Fruit fly (Drosophila melanogaster): ENCODE data around the gene CG3345.

Gene CG3345

DNA sequence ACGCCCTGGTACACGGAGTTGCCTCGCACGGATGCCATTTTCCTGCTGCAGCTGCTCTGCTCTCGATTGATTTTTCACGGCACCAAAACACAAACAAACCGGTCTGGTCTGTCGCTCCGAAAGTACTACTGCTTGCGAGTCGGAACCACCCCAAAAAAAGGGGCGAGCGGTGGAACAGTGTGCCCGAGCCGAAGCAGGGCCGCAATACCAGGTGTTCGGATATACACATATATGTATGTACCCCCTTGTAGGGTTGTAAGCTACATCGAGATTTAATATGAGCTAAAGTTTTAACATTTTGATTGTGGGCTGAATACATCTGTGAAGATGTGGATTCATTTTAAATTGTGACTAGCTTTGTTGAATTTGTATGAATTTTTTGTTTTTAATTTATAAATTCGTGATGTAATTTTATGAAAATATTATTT is 16.7 kb downstream of the CG3345 start (continued):
- TF ChIP-seq lov (optimal IDR thresholded peaks at IDR 0.05), result no peak
- 0 out of 3 replicates have a peak, but pooled peaks have one; percentile 47 for TF ChIP-seq lov (GFP tag; IDR thresholded peaks at IDR 0.05)
- TF ChIP-seq CG6813 (GFP tag; optimal IDR thresholded peaks at IDR 0.05), result peak; percentile 65
- no peak for TF ChIP-seq gt (GFP tag; IDR thresholded peaks at IDR 0.05)
- TF ChIP-seq pros (GFP tag; optimal IDR thresholded peaks at IDR 0.05), result no peak
- TF ChIP-seq CG12942 (GFP tag; optimal IDR thresholded peaks at IDR 0.05), result no peak
- TF ChIP-seq zfh1 (GFP tag; IDR thresholded peaks at IDR 0.05), result peak; percentile 60; the same call in 2 of the 3 replicates
- TF ChIP-seq ham (GFP tag; IDR thresholded peaks at IDR 0.05), result no peak
- TF ChIP-seq danr (GFP tag; IDR thresholded peaks at IDR 0.05), result no peak
- TF ChIP-seq amos (GFP tag; IDR thresholded peaks at IDR 0.05; ENCODE audit: partially characterized antibody), result peak; percentile 37; the same call in 1 of the 2 replicates
- TF ChIP-seq CG17385 (GFP tag; optimal IDR thresholded peaks at IDR 0.05), result peak; percentile 48
- peak; percentile 58 for TF ChIP-seq unpg (GFP tag; optimal IDR thresholded peaks at IDR 0.05)
- TF ChIP-seq chm (GFP tag; IDR thresholded peaks at IDR 0.05), result peak; percentile 65
- peak; percentile 72 for TF ChIP-seq Meics (GFP tag; optimal IDR thresholded peaks at IDR 0.05)
- peak; percentile 57; the same call in 1 of the 3 replicates for TF ChIP-seq CG6791 (GFP tag; IDR thresholded peaks at IDR 0.05; ENCODE audit: partially characterized antibody)
- TF ChIP-seq org-1 (GFP tag; optimal IDR thresholded peaks at IDR 0.05), result no peak
- peak; percentile 84 for TF ChIP-seq sens (GFP tag)
- TF ChIP-seq Sox102F (GFP tag; optimal IDR thresholded peaks at IDR 0.05), result peak; percentile 46
- TF ChIP-seq mam (GFP tag; optimal IDR thresholded peaks at IDR 0.05), result peak; percentile 42
- no peak for TF ChIP-seq ro (GFP tag; IDR thresholded peaks at IDR 0.05)
- TF ChIP-seq HLH4C (GFP tag; IDR thresholded peaks at IDR 0.05; ENCODE audit: partially characterized antibody), result no peak
- peak; percentile 45 for TF ChIP-seq Antp (GFP tag; optimal IDR thresholded peaks at IDR 0.05)
- TF ChIP-seq CG9876 (GFP tag; optimal IDR thresholded peaks at IDR 0.05), result no peak
- no peak for TF ChIP-seq D (optimal IDR thresholded peaks at IDR 0.05)
- TF ChIP-seq D (GFP tag; optimal IDR thresholded peaks at IDR 0.05), result peak; percentile 12
- TF ChIP-seq psq (GFP tag; optimal IDR thresholded peaks at IDR 0.05), result no peak
- TF ChIP-seq CG13296 (GFP tag; optimal IDR thresholded peaks at IDR 0.05), result peak; percentile 54
- peak; percentile 47 for TF ChIP-seq tin (GFP tag; optimal IDR thresholded peaks at IDR 0.05)
- peak; percentile 47 for TF ChIP-seq zfh2 (GFP tag; optimal IDR thresholded peaks at IDR 0.05)
- peak; percentile 0 for TF ChIP-seq cg (GFP tag; optimal IDR thresholded peaks at IDR 0.05)
- no peak for TF ChIP-seq h (optimal IDR thresholded peaks at IDR 0.05)
- TF ChIP-seq CG14441 (GFP tag; IDR thresholded peaks at IDR 0.05), result peak; percentile 30; the same call in 1 of the 2 replicates
- peak; percentile 54 for TF ChIP-seq ems (GFP tag; optimal IDR thresholded peaks at IDR 0.05)
- TF ChIP-seq CG1233 (GFP tag; optimal IDR thresholded peaks at IDR 0.05), result peak; percentile 21
- TF ChIP-seq D19B (GFP tag; optimal IDR thresholded peaks at IDR 0.05), result no peak
- no peak for TF ChIP-seq CG1024 (GFP tag; IDR thresholded peaks at IDR 0.05)
- no peak for TF ChIP-seq Vsx1 (GFP tag; optimal IDR thresholded peaks at IDR 0.05)
- peak; percentile 16 for TF ChIP-seq NC2β (GFP tag; optimal IDR thresholded peaks at IDR 0.05)
- peak; percentile 46 for TF ChIP-seq nmo (GFP tag; optimal IDR thresholded peaks at IDR 0.05)
- TF ChIP-seq CG7372 (GFP tag; IDR thresholded peaks at IDR 0.05), result peak; percentile 18; the same call in 1 of the 2 replicates
- peak; percentile 5 for TF ChIP-seq bcd (GFP tag; optimal IDR thresholded peaks at IDR 0.05)
- TF ChIP-seq CG7839 (tag; optimal IDR thresholded peaks at IDR 0.05), result peak; percentile 53
- TF ChIP-seq CG18599 (GFP tag; optimal IDR thresholded peaks at IDR 0.05), result peak; percentile 70
- TF ChIP-seq CG11695 (GFP tag; IDR thresholded peaks at IDR 0.05), result no peak
- no peak for TF ChIP-seq CG6683 (GFP tag; optimal IDR thresholded peaks at IDR 0.05)
- TF ChIP-seq pnt (GFP tag; optimal IDR thresholded peaks at IDR 0.05), result peak; percentile 1
- TF ChIP-seq crp (GFP tag; optimal IDR thresholded peaks at IDR 0.05), result peak in 1 of 2 experiments; percentile 44
- peak; percentile 61; the same call in 1 of the 2 replicates for TF ChIP-seq bbx (GFP tag; IDR thresholded peaks at IDR 0.05; ENCODE audit: partially characterized antibody)
- peak; percentile 56; the same call in 1 of the 2 replicates for TF ChIP-seq Xrp1 (GFP tag; IDR thresholded peaks at IDR 0.05)
- peak; percentile 73 for TF ChIP-seq row (GFP tag; IDR thresholded peaks at IDR 0.05)
- TF ChIP-seq gce (GFP tag; IDR thresholded peaks at IDR 0.05), result no peak
